Worm (Caenorhabditis elegans): ENCODE results near the gene str-16.

ce11 chrV:3282957-3283356 lies 46.3 kb downstream of the str-16 start, which contains the start of gene str-64:
- TF ChIP-seq nhr-12 (tag; optimal IDR thresholded peaks at IDR 0.05) (no peak), cnd-1 (tag; optimal IDR thresholded peaks at IDR 0.05) (no peak), unc-62 (GFP tag; optimal IDR thresholded peaks at IDR 0.05) (no peak), lsy-2 (tag; optimal IDR thresholded peaks at IDR 0.05) (no peak), pha-4 (tag; optimal IDR thresholded peaks at IDR 0.05) (no peak), ztf-11 (tag; optimal IDR thresholded peaks at IDR 0.05) (no peak), snpc-4 (tag; optimal IDR thresholded peaks at IDR 0.05) (no peak), ceh-39 (tag; optimal IDR thresholded peaks at IDR 0.05) (no peak)
